Worm (Caenorhabditis elegans) whole organism, L1 larva: ENCODE data around the gene C01B10.11.

ENCODE experiments used
- C04F5.9 ChIP-seq: sonication (generic microtip); optimal IDR thresholded peaks from 2 replicates; lab custom pipeline; 2016; ENCODE audit warnings: missing genetic modification characterization, missing compliant biosample characterization
- C16A3.4 ChIP-seq: fragments of 150-350 bp; optimal IDR thresholded peaks from 2 replicates; lab custom pipeline; 2014; ENCODE audit warnings: missing biosample characterization, missing genetic modification characterization
- C34B4.2 ChIP-seq: sonication (generic microtip); optimal IDR thresholded peaks from 2 replicates; lab custom pipeline; 2017; ENCODE audit warnings: mild to moderate bottlenecking, missing genetic modification characterization, missing compliant biosample characterization
- Y116A8C.19 ChIP-seq: sonication (generic microtip); optimal IDR thresholded peaks from 2 replicates; lab custom pipeline; 2016; ENCODE audit warnings: missing compliant biosample characterization, missing genetic modification characterization, borderline replicate concordance
- aha-1 ChIP-seq: fragments of 150-350 bp; optimal IDR thresholded peaks from 2 replicates; lab custom pipeline; 2014; ENCODE audit warnings: missing biosample characterization, missing genetic modification characterization
- alr-1 ChIP-seq: fragments of 200-800 bp; sonication (Bioruptor generic); optimal IDR thresholded peaks from 2 replicates; lab custom pipeline; 2018; ENCODE audit warnings: borderline replicate concordance, mild to moderate bottlenecking, missing genetic modification characterization, missing compliant biosample characterization
- ama-1 ChIP-seq: fragments of 150-350 bp; optimal IDR thresholded peaks from 2 replicates; lab custom pipeline; 2014
- blmp-1 ChIP-seq: fragments of 150-350 bp; optimal IDR thresholded peaks from 2 replicates; lab custom pipeline; 2014; ENCODE audit warnings: missing biosample characterization, missing genetic modification characterization
- ceh-63 ChIP-seq: fragments of 200-800 bp; sonication (Bioruptor generic); optimal IDR thresholded peaks from 2 replicates; lab custom pipeline; 2018; ENCODE audit warnings: mild to moderate bottlenecking, missing genetic modification characterization, missing compliant biosample characterization
- ceh-8 ChIP-seq: fragments of 200-800 bp; sonication (Bioruptor generic); optimal IDR thresholded peaks from 2 replicates; lab custom pipeline; 2018; ENCODE audit warnings: mild to moderate bottlenecking, missing genetic modification characterization, moderate library complexity, missing compliant biosample characterization
- ces-1 ChIP-seq: fragments of 150-350 bp; optimal IDR thresholded peaks from 2 replicates; lab custom pipeline; 2014; ENCODE audit warnings: missing biosample characterization, missing genetic modification reagents, missing genetic modification characterization
- dpl-1 ChIP-seq, 3 experiments: fragments of 150-350 bp in 2 of 3; sonication (generic microtip) in 1 of 3; optimal IDR thresholded peaks; 2 replicates each; lab custom pipeline; 2014 to 2017; ENCODE audit warnings: missing biosample characterization in 3 of 3, missing genetic modification characterization in 3 of 3, missing genetic modification reagents in 3 of 3
- dsc-1 ChIP-seq: sonication (generic microtip); optimal IDR thresholded peaks from 2 replicates; lab custom pipeline; 2016; ENCODE audit warnings: mild to moderate bottlenecking, missing genetic modification characterization, missing compliant biosample characterization
- efl-3 ChIP-seq: fragments of 200-800 bp; sonication (Bioruptor generic); optimal IDR thresholded peaks from 2 replicates; lab custom pipeline; 2018; ENCODE audit warnings: mild to moderate bottlenecking, missing genetic modification characterization, missing compliant biosample characterization
- elt-2 ChIP-seq: sonication (generic microtip); optimal IDR thresholded peaks from 2 replicates; lab custom pipeline; 2016; ENCODE audit warnings: missing genetic modification characterization, mild to moderate bottlenecking, inconsistent platforms, missing compliant biosample characterization, missing genetic modification reagents
- elt-3 ChIP-seq, 6 experiments: fragments of 150-350 bp in 1 of 6; sonication (generic microtip); optimal IDR thresholded peaks; 2 replicates each; lab custom pipeline; 2017 to 2018; ENCODE audit warnings: missing biosample characterization in 6 of 6, missing genetic modification characterization in 6 of 6, inconsistent platforms in 1 of 6
- ets-5 ChIP-seq: fragments of 200-800 bp; sonication (Bioruptor generic); IDR thresholded peaks from 2 replicates; pipeline ENCODE4 v1.3.6; 2022; ENCODE audit warnings: missing genetic modification characterization, missing compliant biosample characterization
- fkh-10 ChIP-seq: sonication (generic microtip); optimal IDR thresholded peaks from 2 replicates; lab custom pipeline; 2017; ENCODE audit warnings: missing biosample characterization, missing genetic modification reagents, missing genetic modification characterization
- fkh-4 ChIP-seq: sonication (generic microtip); optimal IDR thresholded peaks from 2 replicates; lab custom pipeline; 2016; ENCODE audit warnings: missing compliant biosample characterization, missing genetic modification characterization, borderline replicate concordance
- fos-1 ChIP-seq: fragments of 150-350 bp; optimal IDR thresholded peaks from 2 replicates; lab custom pipeline; 2014; ENCODE audit warnings: missing biosample characterization, missing genetic modification characterization
- isw-1 ChIP-seq: fragments of 200-800 bp; sonication (Bioruptor generic); IDR thresholded peaks from 2 replicates; pipeline ENCODE4 v1.3.6; 2022; ENCODE audit warnings: missing genetic modification characterization, missing compliant biosample characterization
- jun-1 ChIP-seq: fragments of 150-350 bp; optimal IDR thresholded peaks from 2 replicates; lab custom pipeline; 2014; ENCODE audit warnings: missing biosample characterization, missing genetic modification reagents, missing genetic modification characterization
- lin-13 ChIP-seq: fragments of 150-350 bp; optimal IDR thresholded peaks from 2 replicates; lab custom pipeline; 2014; ENCODE audit warnings: missing biosample characterization, missing genetic modification reagents, missing genetic modification characterization
- lin-14 ChIP-seq: fragments of 200-800 bp; sonication (Bioruptor generic); optimal IDR thresholded peaks from 2 replicates; lab custom pipeline; 2018; ENCODE audit warnings: mild to moderate bottlenecking, missing genetic modification characterization, moderate library complexity, missing compliant biosample characterization
- lin-15B ChIP-seq: fragments of 150-350 bp; sonication (generic microtip); optimal IDR thresholded peaks from 3 replicates; lab custom pipeline; 2014; ENCODE audit warnings: missing biosample characterization, missing genetic modification characterization
- lin-35 ChIP-seq, 2 experiments: fragments of 150-350 bp; optimal IDR thresholded peaks; 2 replicates each; lab custom pipeline; 2014; ENCODE audit warnings: missing biosample characterization in 2 of 2, missing genetic modification characterization in 2 of 2, missing genetic modification reagents in 2 of 2
- lin-39 ChIP-seq: fragments of 150-350 bp; optimal IDR thresholded peaks from 2 replicates; lab custom pipeline; 2014; ENCODE audit warnings: missing biosample characterization, missing genetic modification reagents, missing genetic modification characterization
- lir-3 ChIP-seq: sonication (generic microtip); optimal IDR thresholded peaks from 2 replicates; lab custom pipeline; 2016; ENCODE audit warnings: mild to moderate bottlenecking, missing genetic modification characterization, moderate library complexity, missing compliant biosample characterization; ENCODE audit not compliant: poor library complexity
- mab-9 ChIP-seq: fragments of 200-800 bp; sonication (Bioruptor generic); IDR thresholded peaks from 2 replicates; pipeline ENCODE4 v1.3.6; 2022; ENCODE audit warnings: missing genetic modification reagents, missing genetic modification characterization, missing compliant biosample characterization
- mdl-1 ChIP-seq, 2 experiments: fragments of 150-350 bp; optimal IDR thresholded peaks; 2 replicates each; lab custom pipeline; 2014 to 2017; ENCODE audit warnings: missing biosample characterization in 2 of 2, missing genetic modification characterization in 2 of 2, inconsistent platforms in 1 of 2
- mef-2 ChIP-seq: fragments of 150-350 bp; optimal IDR thresholded peaks from 2 replicates; lab custom pipeline; 2014; ENCODE audit warnings: missing biosample characterization, missing genetic modification characterization
- nhr-11 ChIP-seq: fragments of 150-350 bp; optimal IDR thresholded peaks from 2 replicates; lab custom pipeline; 2014; ENCODE audit warnings: missing biosample characterization, missing genetic modification characterization
- nhr-12 ChIP-seq: sonication (generic microtip); optimal IDR thresholded peaks from 2 replicates; lab custom pipeline; 2017; ENCODE audit warnings: missing biosample characterization, missing genetic modification characterization
- nhr-20 ChIP-seq: sonication (generic microtip); optimal IDR thresholded peaks from 2 replicates; lab custom pipeline; 2016; ENCODE audit warnings: mild to moderate bottlenecking, missing genetic modification characterization, missing compliant biosample characterization
- nhr-28 ChIP-seq: fragments of 150-350 bp; optimal IDR thresholded peaks from 2 replicates; lab custom pipeline; 2014; ENCODE audit warnings: missing biosample characterization, missing genetic modification characterization
- nhr-47 ChIP-seq: sonication (generic microtip); optimal IDR thresholded peaks from 2 replicates; lab custom pipeline; 2016; ENCODE audit warnings: mild to moderate bottlenecking, missing genetic modification characterization, moderate library complexity, missing compliant biosample characterization
- nhr-76 ChIP-seq: sonication (generic microtip); optimal IDR thresholded peaks from 2 replicates; lab custom pipeline; 2017; ENCODE audit warnings: missing biosample characterization, missing genetic modification characterization
- nhr-77 ChIP-seq: fragments of 150-350 bp; optimal IDR thresholded peaks from 2 replicates; lab custom pipeline; 2014; ENCODE audit warnings: missing biosample characterization, missing genetic modification characterization
- nhr-84 ChIP-seq: sonication (generic microtip); optimal IDR thresholded peaks from 2 replicates; lab custom pipeline; 2017; ENCODE audit warnings: missing biosample characterization, missing genetic modification characterization
- nhr-85 ChIP-seq: sonication (generic microtip); peaks from one replicate; lab custom pipeline; 2016; ENCODE audit warnings: missing genetic modification characterization, inconsistent platforms, missing compliant biosample characterization
- pag-3 ChIP-seq: sonication (generic microtip); optimal IDR thresholded peaks from 2 replicates; lab custom pipeline; 2017; ENCODE audit warnings: missing genetic modification characterization, mild to moderate bottlenecking, missing compliant biosample characterization, antibody characterized with exemption, borderline replicate concordance; ENCODE audit not compliant: insufficient read depth
- skn-1 ChIP-seq: fragments of 150-350 bp; optimal IDR thresholded peaks from 2 replicates; lab custom pipeline; 2014; ENCODE audit warnings: missing biosample characterization, missing genetic modification characterization
- snu-23 ChIP-seq: sonication (generic microtip); optimal IDR thresholded peaks from 2 replicates; lab custom pipeline; 2016; ENCODE audit warnings: missing genetic modification characterization, missing compliant biosample characterization
- sox-4 ChIP-seq: sonication (generic microtip); optimal IDR thresholded peaks from 2 replicates; lab custom pipeline; 2016; ENCODE audit warnings: missing genetic modification characterization, missing compliant biosample characterization
- sptf-1 ChIP-seq: fragments of 150-350 bp; optimal IDR thresholded peaks from 2 replicates; lab custom pipeline; 2014; ENCODE audit warnings: missing biosample characterization, missing genetic modification characterization
- swsn-7 ChIP-seq: sonication (generic microtip); optimal IDR thresholded peaks from 2 replicates; lab custom pipeline; 2016; ENCODE audit warnings: missing genetic modification characterization, missing compliant biosample characterization
- tlp-1 ChIP-seq: fragments of 150-350 bp; optimal IDR thresholded peaks from 2 replicates; lab custom pipeline; 2014; ENCODE audit warnings: missing biosample characterization, missing genetic modification characterization
- unc-130 ChIP-seq: fragments of 150-350 bp; optimal IDR thresholded peaks from 2 replicates; lab custom pipeline; 2017; ENCODE audit warnings: missing biosample characterization, missing genetic modification characterization, inconsistent platforms
- unc-98 ChIP-seq: fragments of 200-800 bp; sonication (Bioruptor generic); IDR thresholded peaks from 2 replicates; pipeline ENCODE4 v1.3.6; 2022; ENCODE audit warnings: missing genetic modification characterization, missing compliant biosample characterization
- vab-15 ChIP-seq: sonication (generic microtip); optimal IDR thresholded peaks from 2 replicates; lab custom pipeline; 2017; ENCODE audit warnings: missing genotype, mild to moderate bottlenecking, missing genetic modification characterization, missing compliant biosample characterization
- zip-4 ChIP-seq: fragments of 200-800 bp; sonication (Bioruptor generic); optimal IDR thresholded peaks from 2 replicates; lab custom pipeline; 2018; ENCODE audit warnings: mild to moderate bottlenecking, missing genetic modification characterization, moderate library complexity, missing compliant biosample characterization
- ztf-4 ChIP-seq: fragments of 150-350 bp; optimal IDR thresholded peaks from 2 replicates; lab custom pipeline; 2014; ENCODE audit warnings: missing biosample characterization, missing genetic modification characterization

The C01B10.11 gene

DNA sequence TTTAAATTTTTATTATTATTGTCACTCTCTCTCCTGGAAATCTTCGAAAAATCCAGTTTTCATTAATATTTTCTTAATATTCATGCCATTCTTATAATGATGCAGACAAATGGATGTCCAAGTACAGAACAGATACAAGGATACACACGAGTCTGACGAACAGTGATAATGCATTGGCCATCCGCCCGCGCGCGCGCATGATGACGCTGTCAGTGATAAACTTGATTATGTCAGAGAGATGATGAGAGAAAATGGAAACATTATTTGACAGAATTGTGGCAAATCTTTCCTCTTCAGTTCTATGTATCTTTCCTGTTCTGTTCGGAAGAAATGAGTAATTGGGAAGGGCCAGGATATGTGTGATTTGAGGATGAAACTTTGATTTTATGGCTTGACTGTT, 2.0 kb upstream of the C01B10.11 start:
- no peak for TF ChIP-seq ceh-8
- no peak for TF ChIP-seq jun-1
- TF ChIP-seq lin-14 (GFP tag; lab: Kevin White, UChicago): peak; percentile 60
- no peak for TF ChIP-seq ceh-63 (GFP tag; lab: Kevin White, UChicago)
- no peak for TF ChIP-seq ama-1 (lab: Kevin White, UChicago)
- no peak for TF ChIP-seq aha-1 (tag; lab: Kevin White, UChicago)
- no peak for TF ChIP-seq C04F5.9
- TF ChIP-seq nhr-28 (tag; lab: Kevin White, UChicago): no peak
- TF ChIP-seq vab-15 (tag; lab: Kevin White, UChicago): no peak
- no peak for TF ChIP-seq nhr-47 (tag; lab: Kevin White, UChicago)
- TF ChIP-seq dpl-1 (GFP tag; optimal IDR thresholded peaks at IDR 0.05; lab: Kevin White, UChicago): no peak
- peak; percentile 65 for TF ChIP-seq nhr-85 (tag; lab: Kevin White, UChicago)
- no peak for TF ChIP-seq mdl-1 (tag; optimal IDR thresholded peaks at IDR 0.05; lab: Kevin White, UChicago)
- peak; percentile 82 for TF ChIP-seq blmp-1 (tag; lab: Kevin White, UChicago)
- no peak for TF ChIP-seq pag-3 (tag; lab: Kevin White, UChicago)
- TF ChIP-seq snu-23 (GFP tag; lab: Kevin White, UChicago): no peak
- TF ChIP-seq nhr-20 (tag; lab: Kevin White, UChicago): no peak
- no peak for TF ChIP-seq nhr-77 (tag; lab: Kevin White, UChicago)
- TF ChIP-seq ztf-4 (tag; lab: Kevin White, UChicago): peak; percentile 18
- TF ChIP-seq tlp-1 (tag; lab: Kevin White, UChicago): no peak
- TF ChIP-seq nhr-11 (tag; lab: Kevin White, UChicago): no peak
- no peak for TF ChIP-seq nhr-76 (tag; lab: Kevin White, UChicago)
- TF ChIP-seq lin-35 (GFP tag; optimal IDR thresholded peaks at IDR 0.05; lab: Kevin White, UChicago): peak in 1 of 2 experiments; percentile 34
- no peak for TF ChIP-seq lin-13
- no peak for TF ChIP-seq lir-3 (tag; lab: Kevin White, UChicago)
- TF ChIP-seq sptf-1 (tag; lab: Kevin White, UChicago): no peak
- TF ChIP-seq dsc-1 (tag; lab: Kevin White, UChicago): no peak
- no peak for TF ChIP-seq mef-2 (tag; lab: Kevin White, UChicago)
- no peak for TF ChIP-seq nhr-84 (tag; lab: Kevin White, UChicago)
- no peak for TF ChIP-seq isw-1 (GFP tag; lab: Robert Waterston, UW)
- no peak for TF ChIP-seq fos-1 (tag; lab: Kevin White, UChicago)
- TF ChIP-seq unc-98 (GFP tag; lab: Robert Waterston, UW): no peak
- TF ChIP-seq Y116A8C.19 (tag; lab: Kevin White, UChicago): no peak
- no peak for TF ChIP-seq sox-4 (tag; lab: Kevin White, UChicago)
- TF ChIP-seq skn-1 (tag; lab: Kevin White, UChicago): no peak
- no peak for TF ChIP-seq efl-3 (GFP tag; lab: Kevin White, UChicago)
- no peak for TF ChIP-seq zip-4 (GFP tag; lab: Kevin White, UChicago)
- TF ChIP-seq lin-39 (tag; lab: Kevin White, UChicago): no peak
- TF ChIP-seq swsn-7: no peak
- no peak for TF ChIP-seq fkh-4 (tag; lab: Kevin White, UChicago)
- TF ChIP-seq mab-9 (GFP tag; lab: Robert Waterston, UW): no peak
- no peak for TF ChIP-seq C34B4.2 (tag; lab: Kevin White, UChicago)
- no peak for TF ChIP-seq elt-2 (tag; lab: Kevin White, UChicago)
- no peak for TF ChIP-seq lin-15B
- TF ChIP-seq C16A3.4 (tag; lab: Kevin White, UChicago): no peak
- TF ChIP-seq ets-5: no peak
- peak in 3 of 6 experiments; percentile 1 to 63 (median 28) for TF ChIP-seq elt-3 (tag; optimal IDR thresholded peaks at IDR 0.05; lab: Kevin White, UChicago)
- no peak for TF ChIP-seq nhr-12
- TF ChIP-seq alr-1 (tag; lab: Kevin White, UChicago): no peak
- no peak for TF ChIP-seq ces-1 (GFP tag; lab: Kevin White, UChicago)
- no peak for TF ChIP-seq fkh-10 (GFP tag; lab: Kevin White, UChicago)
- TF ChIP-seq unc-130 (tag; lab: Kevin White, UChicago): no peak
